Worm (Caenorhabditis elegans) whole organism, L1 larva: ENCODE measurements around the gene leo-1.

Experiments used
- C04F5.9 ChIP-seq: sonication (generic microtip); optimal IDR thresholded peaks from 2 replicates; lab custom pipeline; 2016; ENCODE audit warnings: missing genetic modification characterization, missing compliant biosample characterization
- C16A3.4 ChIP-seq: fragments of 150-350 bp; optimal IDR thresholded peaks from 2 replicates; lab custom pipeline; 2014; ENCODE audit warnings: missing biosample characterization, missing genetic modification characterization
- C34B4.2 ChIP-seq: sonication (generic microtip); optimal IDR thresholded peaks from 2 replicates; lab custom pipeline; 2017; ENCODE audit warnings: mild to moderate bottlenecking, missing genetic modification characterization, missing compliant biosample characterization
- aha-1 ChIP-seq: fragments of 150-350 bp; optimal IDR thresholded peaks from 2 replicates; lab custom pipeline; 2014; ENCODE audit warnings: missing biosample characterization, missing genetic modification characterization
- blmp-1 ChIP-seq: fragments of 150-350 bp; optimal IDR thresholded peaks from 2 replicates; lab custom pipeline; 2014; ENCODE audit warnings: missing biosample characterization, missing genetic modification characterization
- ceh-63 ChIP-seq: fragments of 200-800 bp; sonication (Bioruptor generic); optimal IDR thresholded peaks from 2 replicates; lab custom pipeline; 2018; ENCODE audit warnings: mild to moderate bottlenecking, missing genetic modification characterization, missing compliant biosample characterization
- ceh-82 ChIP-seq, 3 experiments: fragments of 150-350 bp in 1 of 3; sonication (generic microtip) in 2 of 3; optimal IDR thresholded peaks; 2 replicates each; lab custom pipeline; 2014 to 2017; ENCODE audit warnings: missing biosample characterization in 3 of 3, missing genetic modification characterization in 3 of 3
- ces-1 ChIP-seq: fragments of 150-350 bp; optimal IDR thresholded peaks from 2 replicates; lab custom pipeline; 2014; ENCODE audit warnings: missing biosample characterization, missing genetic modification reagents, missing genetic modification characterization
- dpl-1 ChIP-seq, 3 experiments: fragments of 150-350 bp in 2 of 3; sonication (generic microtip) in 1 of 3; optimal IDR thresholded peaks; 2 replicates each; lab custom pipeline; 2014 to 2017; ENCODE audit warnings: missing biosample characterization in 3 of 3, missing genetic modification characterization in 3 of 3, missing genetic modification reagents in 3 of 3
- dsc-1 ChIP-seq: sonication (generic microtip); optimal IDR thresholded peaks from 2 replicates; lab custom pipeline; 2016; ENCODE audit warnings: mild to moderate bottlenecking, missing genetic modification characterization, missing compliant biosample characterization
- efl-1 ChIP-seq, 4 experiments: fragments of 150-350 bp; optimal IDR thresholded peaks in 3 of 4; peaks in 1 of 4; 1 replicate in 1 of 4; 2 replicates in 3 of 4; lab custom pipeline; 2014; ENCODE audit warnings: missing biosample characterization in 2 of 4, missing genetic modification characterization in 2 of 4, missing genetic modification reagents in 2 of 4
- efl-3 ChIP-seq: fragments of 200-800 bp; sonication (Bioruptor generic); optimal IDR thresholded peaks from 2 replicates; lab custom pipeline; 2018; ENCODE audit warnings: mild to moderate bottlenecking, missing genetic modification characterization, missing compliant biosample characterization
- egl-27 ChIP-seq, 2 experiments: fragments of 150-350 bp in 1 of 2; sonication (generic microtip); optimal IDR thresholded peaks; 3 replicates each; lab custom pipeline; 2017 to 2018; ENCODE audit warnings: missing biosample characterization in 2 of 2, missing genetic modification characterization in 2 of 2, missing genetic modification reagents in 2 of 2
- elt-3 ChIP-seq, 6 experiments: fragments of 150-350 bp in 1 of 6; sonication (generic microtip); optimal IDR thresholded peaks; 2 replicates each; lab custom pipeline; 2017 to 2018; ENCODE audit warnings: missing biosample characterization in 6 of 6, missing genetic modification characterization in 6 of 6, inconsistent platforms in 1 of 6
- fos-1 ChIP-seq: fragments of 150-350 bp; optimal IDR thresholded peaks from 2 replicates; lab custom pipeline; 2014; ENCODE audit warnings: missing biosample characterization, missing genetic modification characterization
- hlh-4 ChIP-seq: sonication (generic microtip); optimal IDR thresholded peaks from 2 replicates; lab custom pipeline; 2016; ENCODE audit warnings: mild to moderate bottlenecking, missing genetic modification characterization, missing compliant biosample characterization
- hpl-2 ChIP-seq: fragments of 150-350 bp; optimal IDR thresholded peaks from 2 replicates; lab custom pipeline; 2014; ENCODE audit warnings: missing biosample characterization, missing genetic modification reagents, missing genetic modification characterization
- irx-1 ChIP-seq: sonication (generic microtip); optimal IDR thresholded peaks from 2 replicates; lab custom pipeline; 2016; ENCODE audit warnings: missing genetic modification characterization, missing compliant biosample characterization
- isw-1 ChIP-seq: fragments of 200-800 bp; sonication (Bioruptor generic); IDR thresholded peaks from 2 replicates; pipeline ENCODE4 v1.3.6; 2022; ENCODE audit warnings: missing genetic modification characterization, missing compliant biosample characterization
- jun-1 ChIP-seq: fragments of 150-350 bp; optimal IDR thresholded peaks from 2 replicates; lab custom pipeline; 2014; ENCODE audit warnings: missing biosample characterization, missing genetic modification reagents, missing genetic modification characterization
- lin-13 ChIP-seq: fragments of 150-350 bp; optimal IDR thresholded peaks from 2 replicates; lab custom pipeline; 2014; ENCODE audit warnings: missing biosample characterization, missing genetic modification reagents, missing genetic modification characterization
- lin-35 ChIP-seq, 2 experiments: fragments of 150-350 bp; optimal IDR thresholded peaks; 2 replicates each; lab custom pipeline; 2014; ENCODE audit warnings: missing biosample characterization in 2 of 2, missing genetic modification characterization in 2 of 2, missing genetic modification reagents in 2 of 2
- lsy-2 ChIP-seq, 2 experiments: fragments of 150-350 bp; optimal IDR thresholded peaks; 2 replicates each; lab custom pipeline; 2014; ENCODE audit warnings: missing biosample characterization in 2 of 2, missing genetic modification characterization in 2 of 2
- nhr-12 ChIP-seq: sonication (generic microtip); optimal IDR thresholded peaks from 2 replicates; lab custom pipeline; 2017; ENCODE audit warnings: missing biosample characterization, missing genetic modification characterization
- nhr-47 ChIP-seq: sonication (generic microtip); optimal IDR thresholded peaks from 2 replicates; lab custom pipeline; 2016; ENCODE audit warnings: mild to moderate bottlenecking, missing genetic modification characterization, moderate library complexity, missing compliant biosample characterization
- nhr-76 ChIP-seq: sonication (generic microtip); optimal IDR thresholded peaks from 2 replicates; lab custom pipeline; 2017; ENCODE audit warnings: missing biosample characterization, missing genetic modification characterization
- nhr-77 ChIP-seq: fragments of 150-350 bp; optimal IDR thresholded peaks from 2 replicates; lab custom pipeline; 2014; ENCODE audit warnings: missing biosample characterization, missing genetic modification characterization
- pqm-1 ChIP-seq: sonication (generic microtip); optimal IDR thresholded peaks from 3 replicates; lab custom pipeline; 2017; ENCODE audit warnings: missing biosample characterization, missing genetic modification characterization
- rnt-1 ChIP-seq: sonication (generic microtip); optimal IDR thresholded peaks from 2 replicates; lab custom pipeline; 2016; ENCODE audit warnings: mild to moderate bottlenecking, missing genetic modification characterization, moderate library complexity, missing compliant biosample characterization
- skn-1 ChIP-seq: fragments of 150-350 bp; optimal IDR thresholded peaks from 2 replicates; lab custom pipeline; 2014; ENCODE audit warnings: missing biosample characterization, missing genetic modification characterization
- snpc-4 ChIP-seq: fragments of 150-350 bp; optimal IDR thresholded peaks from 2 replicates; lab custom pipeline; 2014; ENCODE audit warnings: missing biosample characterization, missing genetic modification characterization
- snu-23 ChIP-seq: sonication (generic microtip); optimal IDR thresholded peaks from 2 replicates; lab custom pipeline; 2016; ENCODE audit warnings: missing genetic modification characterization, missing compliant biosample characterization
- sup-37 ChIP-seq: fragments of 200-800 bp; sonication (Bioruptor generic); optimal IDR thresholded peaks from 2 replicates; lab custom pipeline; 2018; ENCODE audit warnings: mild to moderate bottlenecking, missing genetic modification characterization, missing compliant biosample characterization
- unc-130 ChIP-seq: fragments of 150-350 bp; optimal IDR thresholded peaks from 2 replicates; lab custom pipeline; 2017; ENCODE audit warnings: missing biosample characterization, missing genetic modification characterization, inconsistent platforms
- unc-86 ChIP-seq: sonication (generic microtip); optimal IDR thresholded peaks from 2 replicates; lab custom pipeline; 2016; ENCODE audit warnings: missing genetic modification characterization, missing compliant biosample characterization
- vab-15 ChIP-seq: sonication (generic microtip); optimal IDR thresholded peaks from 2 replicates; lab custom pipeline; 2017; ENCODE audit warnings: missing genotype, mild to moderate bottlenecking, missing genetic modification characterization, missing compliant biosample characterization
- xbp-1 ChIP-seq: sonication (generic microtip); optimal IDR thresholded peaks from 2 replicates; lab custom pipeline; 2016; ENCODE audit warnings: missing genetic modification characterization, missing compliant biosample characterization
- zag-1 ChIP-seq: fragments of 150-350 bp; optimal IDR thresholded peaks from 2 replicates; lab custom pipeline; 2014; ENCODE audit warnings: missing biosample characterization, missing genetic modification characterization
- zip-4 ChIP-seq: fragments of 200-800 bp; sonication (Bioruptor generic); optimal IDR thresholded peaks from 2 replicates; lab custom pipeline; 2018; ENCODE audit warnings: mild to moderate bottlenecking, missing genetic modification characterization, moderate library complexity, missing compliant biosample characterization
- ztf-4 ChIP-seq: fragments of 150-350 bp; optimal IDR thresholded peaks from 2 replicates; lab custom pipeline; 2014; ENCODE audit warnings: missing biosample characterization, missing genetic modification characterization

leo-1 gene

ce11 chrIV:11329269-11329668 is at the start of gene leo-1:
leo-1 (minus strand) TSS chrIV:11329369.
- TF ChIP-seq ceh-82 (tag; optimal IDR thresholded peaks at IDR 0.05; lab: Kevin White, UChicago) (no peak), lin-35 (GFP tag; optimal IDR thresholded peaks at IDR 0.05; lab: Kevin White, UChicago) (no peak), nhr-12 (tag; lab: Kevin White, UChicago) (no peak), egl-27 (tag; optimal IDR thresholded peaks at IDR 0.05; lab: Kevin White, UChicago) (no peak), ces-1 (no peak), snpc-4 (tag; lab: Kevin White, UChicago) (no peak), zip-4 (GFP tag; lab: Kevin White, UChicago) (no peak), hlh-4 (tag; lab: Kevin White, UChicago) (no peak), aha-1 (tag; lab: Kevin White, UChicago) (no peak), efl-3 (GFP tag; lab: Kevin White, UChicago) (no peak), irx-1 (tag; lab: Kevin White, UChicago) (no peak), nhr-47 (tag; lab: Kevin White, UChicago) (no peak), unc-86 (tag; lab: Kevin White, UChicago) (no peak), snu-23 (GFP tag; lab: Kevin White, UChicago) (no peak), sup-37 (GFP tag; lab: Kevin White, UChicago) (no peak), C04F5.9 (tag; lab: Kevin White, UChicago) (no peak), dsc-1 (tag; lab: Kevin White, UChicago) (no peak), elt-3 (tag; optimal IDR thresholded peaks at IDR 0.05; lab: Kevin White, UChicago) (no peak), skn-1 (tag; lab: Kevin White, UChicago) (no peak), vab-15 (tag; lab: Kevin White, UChicago) (no peak)

- no peak for TF ChIP-seq fos-1 (tag; lab: Kevin White, UChicago)
- TF ChIP-seq snu-23 (GFP tag; lab: Kevin White, UChicago) = no peak
- TF ChIP-seq C16A3.4 (tag; lab: Kevin White, UChicago) = no peak
- TF ChIP-seq nhr-12 (tag; lab: Kevin White, UChicago) = no peak
- no peak for TF ChIP-seq nhr-76 (tag; lab: Kevin White, UChicago)
- no peak for TF ChIP-seq isw-1 (GFP tag; lab: Robert Waterston, UW)
- no peak for TF ChIP-seq lin-35 (GFP tag; optimal IDR thresholded peaks at IDR 0.05; lab: Kevin White, UChicago)
- no peak for TF ChIP-seq lsy-2 (tag; optimal IDR thresholded peaks at IDR 0.05; lab: Kevin White, UChicago)
Measured at ce11 chrIV:11377439-11377838, 48.3 kb upstream of the leo-1 start.

- no peak for TF ChIP-seq zag-1 (tag; lab: Kevin White, UChicago)
Measured at ce11 chrIV:11375713-11376112, 46.5 kb upstream of the leo-1 start.

ce11 chrIV:11372366-11372997 is 43.3 kb upstream of the leo-1 start, which contains the start of gene cbd-1:
cbd-1 (plus strand) TSS chrIV:11372991.
- TF ChIP-seq hpl-2 (GFP tag; lab: Kevin White, UChicago) (no peak), unc-130 (tag; lab: Kevin White, UChicago) (no peak), C34B4.2 (tag; lab: Kevin White, UChicago) (no peak)

- TF ChIP-seq efl-1 (optimal IDR thresholded peaks at IDR 0.05; lab: Kevin White, UChicago) = peak; percentile 33 to 71
- peak; percentile 74 to 98 for TF ChIP-seq efl-1 (GFP tag; optimal IDR thresholded peaks at IDR 0.05 in 1 of 2; lab: Kevin White, UChicago)
- peak; percentile 21 for TF ChIP-seq C16A3.4 (tag; lab: Kevin White, UChicago)
- TF ChIP-seq pqm-1 (tag; lab: Kevin White, UChicago) = no peak
- peak; percentile 97 for TF ChIP-seq blmp-1
- no peak for TF ChIP-seq nhr-77 (tag; lab: Kevin White, UChicago)
- no peak for TF ChIP-seq zip-4 (GFP tag; lab: Kevin White, UChicago)
- no peak for TF ChIP-seq lin-13 (GFP tag; lab: Kevin White, UChicago)
- TF ChIP-seq ceh-63 (GFP tag; lab: Kevin White, UChicago) = no peak
- TF ChIP-seq ces-1 = no peak
- TF ChIP-seq dpl-1 (GFP tag; optimal IDR thresholded peaks at IDR 0.05; lab: Kevin White, UChicago) = peak; percentile 28 to 74 (median 66)
- TF ChIP-seq jun-1 = no peak
- TF ChIP-seq egl-27 (tag; optimal IDR thresholded peaks at IDR 0.05; lab: Kevin White, UChicago) = no peak
- TF ChIP-seq zag-1 (tag; lab: Kevin White, UChicago) = no peak
- peak; percentile 49 to 85 for TF ChIP-seq lin-35 (GFP tag; optimal IDR thresholded peaks at IDR 0.05; lab: Kevin White, UChicago)
- peak; percentile 25 for TF ChIP-seq skn-1 (tag; lab: Kevin White, UChicago)
- no peak for TF ChIP-seq nhr-47 (tag; lab: Kevin White, UChicago)
- TF ChIP-seq ztf-4 (tag; lab: Kevin White, UChicago) = no peak
- TF ChIP-seq xbp-1 (tag; lab: Kevin White, UChicago) = peak; percentile 26
- TF ChIP-seq rnt-1 (tag; lab: Kevin White, UChicago) = peak; percentile 28
Measured at ce11 chrIV:11371645-11372044, 42.5 kb upstream of the leo-1 start, which contains the start of gene sec-31. sec-31 (minus strand) TSS chrIV:11371792.
